Fruit fly (Drosophila melanogaster) whole organism, embryonic: ENCODE results near the gene OtopLb.

Experiments used
- Abd-B ChIP-seq: fragments of 200-800 bp; sonication (Bioruptor generic); optimal IDR thresholded peaks from 2 replicates; lab custom pipeline; 2018; ENCODE audit warnings: missing biosample characterization, mild to moderate bottlenecking, missing genetic modification characterization, moderate library complexity
- CG10565 ChIP-seq: fragments of 200-800 bp; sonication (Bioruptor generic); optimal IDR thresholded peaks from 3 replicates; lab custom pipeline; 2016; ENCODE audit warnings: missing biosample characterization, mild to moderate bottlenecking, missing genetic modification characterization
- CG12104 ChIP-seq: fragments of 200-800 bp; sonication (Bioruptor generic); optimal IDR thresholded peaks from 3 replicates; lab custom pipeline; 2016; ENCODE audit warnings: missing biosample characterization, missing genetic modification characterization
- CG12155 ChIP-seq: fragments of 200-800 bp; sonication (Bioruptor generic); optimal IDR thresholded peaks from 3 replicates; lab custom pipeline; 2016; ENCODE audit warnings: missing biosample characterization, missing genetic modification characterization
- CG12236 ChIP-seq: fragments of 200-800 bp; sonication (Bioruptor generic); optimal IDR thresholded peaks from 2 replicates; lab custom pipeline; 2016; ENCODE audit warnings: missing biosample characterization, missing genetic modification characterization
- CG14860 ChIP-seq: fragments of 200-800 bp; sonication (Bioruptor generic); IDR thresholded peaks from 3 replicates; pipeline ENCODE4 v1.3.6; 2022; ENCODE audit warnings: missing biosample characterization, missing genetic modification characterization; ENCODE audit not compliant: partially characterized antibody
- CG1602 ChIP-seq: fragments of 200-800 bp; sonication (Bioruptor generic); optimal IDR thresholded peaks from 3 replicates; lab custom pipeline; 2016; ENCODE audit warnings: missing biosample characterization, missing genetic modification characterization
- CG16863 ChIP-seq: fragments of 200-800 bp; sonication (Bioruptor generic); optimal IDR thresholded peaks from 3 replicates; lab custom pipeline; 2016; ENCODE audit warnings: missing biosample characterization, missing genetic modification characterization
- CG17612 ChIP-seq: fragments of 200-800 bp; sonication (Bioruptor generic); IDR thresholded peaks from 2 replicates; pipeline ENCODE4 v1.3.6; 2022; ENCODE audit warnings: missing biosample characterization, missing genetic modification characterization
- CG18599 ChIP-seq: fragments of 200-800 bp; sonication (Bioruptor generic); optimal IDR thresholded peaks from 3 replicates; lab custom pipeline; 2017; ENCODE audit warnings: missing biosample characterization, missing genetic modification characterization, mild to moderate bottlenecking, moderate library complexity, missing genetic modification reagents
- CG31441 ChIP-seq: fragments of 200-800 bp; sonication (Bioruptor generic); IDR thresholded peaks from 2 replicates; pipeline ENCODE4 v1.3.6; 2022; ENCODE audit warnings: missing biosample characterization, missing genetic modification characterization
- CG32532 ChIP-seq: fragments of 200-800 bp; sonication (Bioruptor generic); IDR thresholded peaks from 2 replicates; pipeline ENCODE4 v1.3.6; 2022; ENCODE audit warnings: missing biosample characterization, missing genetic modification characterization
- CG32767 ChIP-seq: fragments of 200-800 bp; sonication (Bioruptor generic); IDR thresholded peaks from 2 replicates; pipeline ENCODE4 v1.3.6; 2022; ENCODE audit warnings: missing biosample characterization, missing genetic modification characterization
- CG33213 ChIP-seq: fragments of 200-800 bp; sonication (Bioruptor generic); optimal IDR thresholded peaks from 3 replicates; lab custom pipeline; 2016; ENCODE audit warnings: missing biosample characterization, missing genetic modification characterization
- CG4730 ChIP-seq: fragments of 200-800 bp; sonication (Bioruptor generic); IDR thresholded peaks from 2 replicates; pipeline ENCODE4 v1.3.6; 2022; ENCODE audit warnings: missing biosample characterization, missing genetic modification characterization
- CG5245 ChIP-seq: fragments of 200-800 bp; sonication (Bioruptor generic); optimal IDR thresholded peaks from 3 replicates; lab custom pipeline; 2016; ENCODE audit warnings: missing biosample characterization, missing genetic modification characterization
- CG6175 ChIP-seq: fragments of 200-800 bp; sonication (Bioruptor generic); IDR thresholded peaks from 3 replicates; pipeline ENCODE4 v1.3.6; 2022; ENCODE audit warnings: missing biosample characterization, missing genetic modification characterization
- CG6791 ChIP-seq: fragments of 200-800 bp; sonication (Bioruptor generic); IDR thresholded peaks from 3 replicates; pipeline ENCODE4 v1.3.6; 2022; ENCODE audit warnings: missing biosample characterization, missing genetic modification characterization; ENCODE audit not compliant: partially characterized antibody
- CG6813 ChIP-seq: fragments of 200-800 bp; sonication (Bioruptor generic); optimal IDR thresholded peaks from 2 replicates; lab custom pipeline; 2017; ENCODE audit warnings: missing biosample characterization, missing genetic modification characterization, mild to moderate bottlenecking, moderate library complexity, missing genetic modification reagents
- CG7786 ChIP-seq: fragments of 200-800 bp; sonication (Bioruptor generic); optimal IDR thresholded peaks from 2 replicates; lab custom pipeline; 2016; ENCODE audit warnings: missing biosample characterization, missing genetic modification characterization
- CG7963 ChIP-seq: fragments of 200-800 bp; sonication (Bioruptor generic); IDR thresholded peaks from 3 replicates; pipeline ENCODE4 v1.3.6; 2022; ENCODE audit warnings: missing biosample characterization, missing genetic modification characterization; ENCODE audit not compliant: partially characterized antibody
- CG9215 ChIP-seq: fragments of 200-800 bp; sonication (Bioruptor generic); IDR thresholded peaks from 2 replicates; pipeline ENCODE4 v1.3.6; 2022; ENCODE audit warnings: missing biosample characterization, missing genetic modification characterization
- CG9817 ChIP-seq: fragments of 200-800 bp; sonication (Bioruptor generic); optimal IDR thresholded peaks from 2 replicates; lab custom pipeline; 2018; ENCODE audit warnings: missing biosample characterization, mild to moderate bottlenecking, missing genetic modification characterization, moderate library complexity
- CoRest ChIP-seq: fragments of 200-800 bp; sonication (Bioruptor generic); optimal IDR thresholded peaks from 3 replicates; lab custom pipeline; 2018; ENCODE audit warnings: missing biosample characterization, mild to moderate bottlenecking, missing genetic modification characterization, moderate library complexity
- Fer3 ChIP-seq: fragments of 200-800 bp; sonication (Bioruptor generic); optimal IDR thresholded peaks from 2 replicates; lab custom pipeline; 2018; ENCODE audit warnings: missing biosample characterization, mild to moderate bottlenecking, missing genetic modification characterization, moderate library complexity
- HmgD ChIP-seq: fragments of 200-800 bp; sonication (Bioruptor generic); optimal IDR thresholded peaks from 3 replicates; lab custom pipeline; 2016; ENCODE audit warnings: missing biosample characterization, missing genetic modification characterization
- Jarid2 ChIP-seq: fragments of 200-800 bp; sonication (Bioruptor generic); optimal IDR thresholded peaks from 3 replicates; lab custom pipeline; 2017; ENCODE audit warnings: mild to moderate bottlenecking, missing biosample characterization, missing genetic modification reagents, missing genetic modification characterization
- Mrtf ChIP-seq: fragments of 200-800 bp; sonication (Bioruptor generic); IDR thresholded peaks from 3 replicates; pipeline ENCODE4 v1.3.6; 2022; ENCODE audit warnings: missing biosample characterization, missing genetic modification characterization
- NFAT ChIP-seq: fragments of 200-800 bp; sonication (Bioruptor generic); IDR thresholded peaks from 2 replicates; pipeline ENCODE4 v1.3.6; 2022; ENCODE audit warnings: missing biosample characterization, missing genetic modification characterization
- NK7.1 ChIP-seq: fragments of 200-800 bp; sonication (Bioruptor generic); optimal IDR thresholded peaks from 3 replicates; lab custom pipeline; 2016; ENCODE audit warnings: missing biosample characterization, missing genetic modification characterization
- Optix ChIP-seq: fragments of 200-800 bp; sonication (Bioruptor generic); IDR thresholded peaks from 3 replicates; pipeline ENCODE4 v1.3.6; 2022; ENCODE audit warnings: missing biosample characterization, missing genetic modification characterization
- Rx ChIP-seq: fragments of 200-800 bp; sonication (Bioruptor generic); IDR thresholded peaks from 2 replicates; pipeline ENCODE4 v1.3.6; 2022; ENCODE audit warnings: missing biosample characterization, missing genetic modification characterization
- ash1 ChIP-seq: fragments of 200-800 bp; sonication (Bioruptor generic); optimal IDR thresholded peaks from 2 replicates; lab custom pipeline; 2018; ENCODE audit warnings: missing biosample characterization, mild to moderate bottlenecking, missing genetic modification characterization
- bbx ChIP-seq: fragments of 200-800 bp; sonication (Bioruptor generic); IDR thresholded peaks from 2 replicates; pipeline ENCODE4 v1.3.6; 2022; ENCODE audit warnings: missing biosample characterization, missing genetic modification characterization; ENCODE audit not compliant: partially characterized antibody
- bsh ChIP-seq, 2 experiments: fragments of 200-800 bp; sonication (Bioruptor generic); optimal IDR thresholded peaks; 2 replicates each; lab custom pipeline; 2017 to 2018; ENCODE audit warnings: mild to moderate bottlenecking in 2 of 2, missing biosample characterization in 2 of 2, missing genetic modification characterization in 2 of 2, moderate library complexity in 1 of 2
- croc ChIP-seq: fragments of 200-800 bp; sonication (Bioruptor generic); conservative IDR thresholded peaks from 3 replicates; pipeline ENCODE4 v1.3.6; 2022; ENCODE audit warnings: missing biosample characterization, missing genetic modification characterization
- crp ChIP-seq, 2 experiments: fragments of 200-800 bp; sonication (Bioruptor generic); optimal IDR thresholded peaks; 2 replicates in 1 of 2; 3 replicates in 1 of 2; lab custom pipeline; 2017; ENCODE audit warnings: missing biosample characterization in 2 of 2, missing genetic modification characterization in 2 of 2, mild to moderate bottlenecking in 1 of 2, moderate library complexity in 1 of 2
- dan ChIP-seq: fragments of 200-800 bp; sonication (Bioruptor generic); IDR thresholded peaks from 2 replicates; pipeline ENCODE4 v1.3.6; 2022; ENCODE audit warnings: missing biosample characterization, missing genetic modification characterization
- danr ChIP-seq: fragments of 200-800 bp; sonication (Bioruptor generic); IDR thresholded peaks from 2 replicates; pipeline ENCODE4 v1.3.6; 2022; ENCODE audit warnings: missing biosample characterization, missing genetic modification characterization
- dati ChIP-seq: fragments of 200-800 bp; sonication (Bioruptor generic); IDR thresholded peaks from 2 replicates; pipeline ENCODE4 v1.3.6; 2022; ENCODE audit warnings: missing biosample characterization, missing genetic modification characterization
- inv ChIP-seq: fragments of 200-800 bp; sonication (Bioruptor generic); IDR thresholded peaks from 2 replicates; pipeline ENCODE4 v1.3.6; 2022; ENCODE audit warnings: missing biosample characterization, missing genetic modification characterization; ENCODE audit not compliant: partially characterized antibody
- jumu ChIP-seq: fragments of 200-800 bp; sonication (Bioruptor generic); optimal IDR thresholded peaks from 3 replicates; lab custom pipeline; 2016; ENCODE audit warnings: missing biosample characterization, missing genetic modification characterization
- knrl ChIP-seq: fragments of 200-800 bp; sonication (Bioruptor generic); IDR thresholded peaks from 3 replicates; pipeline ENCODE4 v1.3.6; 2022; ENCODE audit warnings: missing biosample characterization, missing genetic modification characterization; ENCODE audit not compliant: partially characterized antibody
- org-1 ChIP-seq: fragments of 200-800 bp; sonication (Bioruptor generic); optimal IDR thresholded peaks from 2 replicates; lab custom pipeline; 2017; ENCODE audit warnings: missing biosample characterization, missing genetic modification characterization
- p53 ChIP-seq: fragments of 200-800 bp; sonication (Bioruptor generic); optimal IDR thresholded peaks from 2 replicates; lab custom pipeline; 2016; ENCODE audit warnings: missing biosample characterization, missing genetic modification characterization
- sqz ChIP-seq: fragments of 200-800 bp; sonication (Bioruptor generic); optimal IDR thresholded peaks from 3 replicates; lab custom pipeline; 2018; ENCODE audit warnings: missing biosample characterization, mild to moderate bottlenecking, missing genetic modification characterization
- unpg ChIP-seq: fragments of 200-800 bp; sonication (Bioruptor generic); optimal IDR thresholded peaks from 3 replicates; lab custom pipeline; 2018; ENCODE audit warnings: missing biosample characterization, mild to moderate bottlenecking, missing genetic modification characterization, moderate library complexity
- vfl ChIP-seq: fragments of 200-800 bp; sonication (Bioruptor generic); optimal IDR thresholded peaks from 2 replicates; lab custom pipeline; 2016; ENCODE audit warnings: missing biosample characterization, missing genetic modification characterization

OtopLb gene

dm6 chr2L:3302958-3303842 lies 22.9 kb upstream of the OtopLb start, which contains the start of gene CG9663 (continued):
- TF ChIP-seq inv (GFP tag; lab: Robert Waterston, UW) (0 out of 2 replicates have a peak, but pooled peaks have one; percentile 26), org-1 (GFP tag; lab: Kevin White, UChicago) (no peak), CG10565 (GFP tag; lab: Kevin White, UChicago) (no peak), CG5245 (GFP tag; lab: Kevin White, UChicago) (no peak), CG17612 (GFP tag; lab: Robert Waterston, UW) (no peak), CG7963 (GFP tag; lab: Robert Waterston, UW) (no peak), knrl (GFP tag; lab: Robert Waterston, UW) (no peak), danr (GFP tag; lab: Robert Waterston, UW) (no peak), Abd-B (no peak), CG9215 (peak; percentile 99), bsh (GFP tag; optimal IDR thresholded peaks at IDR 0.05; lab: Kevin White, UChicago) (peak; percentile 18 to 85), crp (GFP tag; optimal IDR thresholded peaks at IDR 0.05; lab: Kevin White, UChicago) (peak; percentile 14 to 82), NFAT (GFP tag; lab: Robert Waterston, UW) (peak; percentile 21; the same call in 1 of the 2 replicates), CG18599 (GFP tag; lab: Kevin White, UChicago) (peak; percentile 59), CG14860 (GFP tag; lab: Robert Waterston, UW) (no peak), unpg (GFP tag; lab: Kevin White, UChicago) (peak; percentile 36), vfl (GFP tag; lab: Kevin White, UChicago) (no peak), Rx (GFP tag; lab: Robert Waterston, UW) (no peak; the same call in 1 of the 2 replicates), bbx (GFP tag; lab: Robert Waterston, UW) (no peak), CG7786 (peak; percentile 26), CG12155 (no peak), p53 (GFP tag; lab: Kevin White, UChicago) (no peak), CoRest (tag; lab: Kevin White, UChicago) (peak; percentile 17), sqz (GFP tag; lab: Kevin White, UChicago) (peak; percentile 100), CG9817 (tag; lab: Kevin White, UChicago) (no peak), Jarid2 (GFP tag; lab: Kevin White, UChicago) (peak; percentile 82), CG12104 (GFP tag; lab: Kevin White, UChicago) (no peak), dan (no peak), CG16863 (no peak), Fer3 (tag; lab: Kevin White, UChicago) (no peak), CG6813 (GFP tag; lab: Kevin White, UChicago) (no peak), CG32767 (GFP tag; lab: Robert Waterston, UW) (no peak), NK7.1 (GFP tag; lab: Kevin White, UChicago) (peak; percentile 7), Optix (GFP tag; lab: Robert Waterston, UW) (no peak), HmgD (GFP tag; lab: Kevin White, UChicago) (peak; percentile 66), jumu (GFP tag; lab: Kevin White, UChicago) (no peak), CG12236 (GFP tag; lab: Kevin White, UChicago) (no peak), CG32532 (0 out of 2 replicates have a peak, but pooled peaks have one; percentile 46), dati (no peak), CG1602 (GFP tag; lab: Kevin White, UChicago) (no peak), CG6791 (GFP tag; lab: Robert Waterston, UW) (peak; percentile 65; the same call in 2 of the 3 replicates), CG4730 (no peak), croc (GFP tag; lab: Robert Waterston, UW) (no peak), ash1 (GFP tag; lab: Kevin White, UChicago) (peak; percentile 13), CG6175 (no peak), Mrtf (GFP tag; lab: Robert Waterston, UW) (no peak), CG33213 (GFP tag; lab: Kevin White, UChicago) (peak; percentile 38), CG31441 (GFP tag; lab: Robert Waterston, UW) (no peak)
